Fruit fly (Drosophila melanogaster) whole organism, embryonic: ENCODE data around the gene hop.
A peak's percentile ranks its signal among the peaks of the same experiment; 100 is the strongest.

Experiments
- CG10147 ChIP-seq: fragments of 200-800 bp; sonication (Bioruptor generic); optimal IDR thresholded peaks from 2 replicates; lab custom pipeline; 2019; ENCODE audit warnings: missing biosample characterization, mild to moderate bottlenecking, missing genetic modification characterization, moderate library complexity
- CG10462 ChIP-seq: fragments of 200-800 bp; sonication (Bioruptor generic); optimal IDR thresholded peaks from 2 replicates; lab custom pipeline; 2016; ENCODE audit warnings: missing biosample characterization, missing genetic modification characterization
- CG11085 ChIP-seq: fragments of 200-800 bp; sonication (Bioruptor generic); IDR thresholded peaks from 2 replicates; pipeline ENCODE4 v1.3.6; 2022; ENCODE audit warnings: missing biosample characterization, missing genetic modification characterization
- CG12155 ChIP-seq: fragments of 200-800 bp; sonication (Bioruptor generic); optimal IDR thresholded peaks from 3 replicates; lab custom pipeline; 2016; ENCODE audit warnings: missing biosample characterization, missing genetic modification characterization
- CG13123 ChIP-seq: fragments of 200-800 bp; sonication (Bioruptor generic); optimal IDR thresholded peaks from 2 replicates; lab custom pipeline; 2016; ENCODE audit warnings: missing biosample characterization, missing genetic modification characterization
- CG13424 ChIP-seq: fragments of 200-800 bp; sonication (Bioruptor generic); optimal IDR thresholded peaks from 2 replicates; lab custom pipeline; 2019; ENCODE audit warnings: missing biosample characterization, mild to moderate bottlenecking, missing genetic modification characterization, moderate library complexity
- CG14710 ChIP-seq: fragments of 200-800 bp; sonication (Bioruptor generic); optimal IDR thresholded peaks from 3 replicates; lab custom pipeline; 2019; ENCODE audit warnings: missing biosample characterization, mild to moderate bottlenecking, missing genetic modification characterization, moderate library complexity
- CG1603 ChIP-seq: fragments of 200-800 bp; sonication (Bioruptor generic); optimal IDR thresholded peaks from 2 replicates; lab custom pipeline; 2019; ENCODE audit warnings: missing biosample characterization, mild to moderate bottlenecking, missing genetic modification characterization, moderate library complexity
- CG17385 ChIP-seq: fragments of 200-800 bp; sonication (Bioruptor generic); optimal IDR thresholded peaks from 3 replicates; lab custom pipeline; 2018; ENCODE audit warnings: missing biosample characterization, mild to moderate bottlenecking, missing genetic modification characterization
- CG17568 ChIP-seq: fragments of 200-800 bp; sonication (Bioruptor generic); optimal IDR thresholded peaks from 2 replicates; lab custom pipeline; 2018; ENCODE audit warnings: missing biosample characterization, mild to moderate bottlenecking, missing genetic modification characterization, moderate library complexity
- CG17612 ChIP-seq: fragments of 200-800 bp; sonication (Bioruptor generic); IDR thresholded peaks from 2 replicates; pipeline ENCODE4 v1.3.6; 2022; ENCODE audit warnings: missing biosample characterization, missing genetic modification characterization
- CG18619 ChIP-seq: fragments of 200-800 bp; sonication (Bioruptor generic); optimal IDR thresholded peaks from 3 replicates; lab custom pipeline; 2017; ENCODE audit warnings: missing biosample characterization, mild to moderate bottlenecking, missing genetic modification characterization
- CG31388 ChIP-seq: fragments of 200-800 bp; sonication (Bioruptor generic); optimal IDR thresholded peaks from 2 replicates; lab custom pipeline; 2016; ENCODE audit warnings: missing biosample characterization, missing genetic modification characterization
- CG32532 ChIP-seq: fragments of 200-800 bp; sonication (Bioruptor generic); IDR thresholded peaks from 2 replicates; pipeline ENCODE4 v1.3.6; 2022; ENCODE audit warnings: missing biosample characterization, missing genetic modification characterization
- CG33557 ChIP-seq: fragments of 200-800 bp; sonication (Bioruptor generic); optimal IDR thresholded peaks from 2 replicates; lab custom pipeline; 2019; ENCODE audit warnings: missing biosample characterization, mild to moderate bottlenecking, missing genetic modification characterization, moderate library complexity
- CG34376 ChIP-seq: fragments of 200-800 bp; sonication (Bioruptor generic); optimal IDR thresholded peaks from 2 replicates; lab custom pipeline; 2018; ENCODE audit warnings: missing biosample characterization, mild to moderate bottlenecking, missing genetic modification characterization
- CG34422 ChIP-seq: fragments of 200-800 bp; sonication (Bioruptor generic); IDR thresholded peaks from 3 replicates; pipeline ENCODE4 v1.3.6; 2022; ENCODE audit warnings: missing biosample characterization, missing genetic modification characterization
- CG3847 ChIP-seq: fragments of 200-800 bp; sonication (Bioruptor generic); IDR thresholded peaks from 2 replicates; pipeline ENCODE4 v1.3.6; 2022; ENCODE audit warnings: missing biosample characterization, missing genetic modification characterization
- CG7745 ChIP-seq: fragments of 200-800 bp; sonication (Bioruptor generic); optimal IDR thresholded peaks from 2 replicates; lab custom pipeline; 2018; ENCODE audit warnings: missing biosample characterization, mild to moderate bottlenecking, missing genetic modification characterization, moderate library complexity
- CG7839 ChIP-seq: fragments of 200-800 bp; sonication (Bioruptor generic); optimal IDR thresholded peaks from 3 replicates; lab custom pipeline; 2018; ENCODE audit warnings: missing biosample characterization, mild to moderate bottlenecking, missing genetic modification characterization, moderate library complexity
- Chrac-16 ChIP-seq: fragments of 200-800 bp; sonication (Bioruptor generic); optimal IDR thresholded peaks from 3 replicates; lab custom pipeline; 2016; ENCODE audit warnings: missing biosample characterization, missing genetic modification characterization
- D ChIP-seq, 2 experiments: fragments of 200-800 bp in 1 of 2; fragments of >200 bp in 1 of 2; sonication (Bioruptor generic) in 1 of 2; optimal IDR thresholded peaks; 2 replicates in 1 of 2; 3 replicates in 1 of 2; lab custom pipeline; 2017; ENCODE audit warnings: mild to moderate bottlenecking in 1 of 2, missing biosample characterization in 1 of 2, missing genetic modification characterization in 1 of 2, missing genetic modification reagents in 1 of 2
- Dbx ChIP-seq: fragments of 200-800 bp; sonication (Bioruptor generic); IDR thresholded peaks from 3 replicates; pipeline ENCODE4 v1.3.6; 2022; ENCODE audit warnings: missing biosample characterization, missing genetic modification characterization
- Deaf1 ChIP-seq: fragments of 200-800 bp; optimal IDR thresholded peaks from 3 replicates; lab custom pipeline; 2019; ENCODE audit warnings: missing biosample characterization, mild to moderate bottlenecking, missing genetic modification characterization, moderate library complexity
- Dip2 ChIP-seq: fragments of 200-800 bp; sonication (Bioruptor generic); IDR thresholded peaks from 2 replicates; pipeline ENCODE4 v1.3.6; 2022; ENCODE audit warnings: missing biosample characterization, missing genetic modification characterization
- Dip3 ChIP-seq: fragments of 200-800 bp; sonication (Bioruptor generic); optimal IDR thresholded peaks from 3 replicates; lab custom pipeline; 2016; ENCODE audit warnings: missing biosample characterization, missing genetic modification characterization
- E2f1 ChIP-seq: fragments of 200-800 bp; sonication (Bioruptor generic); IDR thresholded peaks from 2 replicates; pipeline ENCODE4 v1.3.6; 2022; ENCODE audit warnings: missing biosample characterization, missing genetic modification characterization
- E2f2 ChIP-seq: fragments of 200-800 bp; sonication (Bioruptor generic); IDR thresholded peaks from 2 replicates; pipeline ENCODE4 v1.3.6; 2022; ENCODE audit warnings: missing biosample characterization, missing genetic modification characterization
- ERR ChIP-seq: fragments of 200-800 bp; sonication (Bioruptor generic); optimal IDR thresholded peaks from 2 replicates; lab custom pipeline; 2016; ENCODE audit warnings: missing biosample characterization, missing genetic modification characterization
- Meics ChIP-seq: fragments of 200-800 bp; sonication (Bioruptor generic); optimal IDR thresholded peaks from 2 replicates; lab custom pipeline; 2017; ENCODE audit warnings: missing biosample characterization, mild to moderate bottlenecking, missing genetic modification characterization
- Myb ChIP-seq: fragments of 200-800 bp; sonication (Bioruptor generic); optimal IDR thresholded peaks from 2 replicates; lab custom pipeline; 2016; ENCODE audit warnings: missing biosample characterization, missing genetic modification characterization
- NfI ChIP-seq: fragments of 200-800 bp; sonication (Bioruptor generic); optimal IDR thresholded peaks from 3 replicates; lab custom pipeline; 2018; ENCODE audit warnings: missing biosample characterization, mild to moderate bottlenecking, missing genetic modification characterization, moderate library complexity
- Ptx1 ChIP-seq: fragments of 200-800 bp; sonication (Bioruptor generic); IDR thresholded peaks from 2 replicates; pipeline ENCODE4 v1.3.6; 2022; ENCODE audit warnings: missing biosample characterization, missing genetic modification characterization
- Rx ChIP-seq: fragments of 200-800 bp; sonication (Bioruptor generic); IDR thresholded peaks from 2 replicates; pipeline ENCODE4 v1.3.6; 2022; ENCODE audit warnings: missing biosample characterization, missing genetic modification characterization
- btn ChIP-seq: fragments of 200-800 bp; sonication (Bioruptor generic); optimal IDR thresholded peaks from 2 replicates; lab custom pipeline; 2016; ENCODE audit warnings: missing biosample characterization, missing genetic modification characterization
- disco-r ChIP-seq: fragments of 200-800 bp; sonication (Bioruptor generic); optimal IDR thresholded peaks from 2 replicates; lab custom pipeline; 2016; ENCODE audit warnings: missing biosample characterization, missing genetic modification characterization
- dysf ChIP-seq: fragments of 200-800 bp; sonication (Bioruptor generic); IDR thresholded peaks from 3 replicates; pipeline ENCODE4 v1.3.6; 2022; ENCODE audit warnings: missing biosample characterization, missing genetic modification characterization
- eve ChIP-seq, 2 experiments: fragments of >200 bp; optimal IDR thresholded peaks; 2 replicates each; lab custom pipeline; 2017; ENCODE audit warnings: missing biosample characterization in 2 of 2, missing genetic modification characterization in 2 of 2
- exex ChIP-seq: fragments of 200-800 bp; sonication (Bioruptor generic); optimal IDR thresholded peaks from 4 replicates; lab custom pipeline; 2018; ENCODE audit warnings: missing biosample characterization, mild to moderate bottlenecking, missing genetic modification characterization, moderate library complexity
- fru ChIP-seq: fragments of >200 bp; optimal IDR thresholded peaks from 2 replicates; lab custom pipeline; 2017
- ken ChIP-seq: fragments of 200-800 bp; sonication (Bioruptor generic); IDR thresholded peaks from 3 replicates; pipeline ENCODE4 v1.3.6; 2022; ENCODE audit warnings: missing biosample characterization, missing genetic modification characterization
- klu ChIP-seq: fragments of 200-800 bp; sonication (Bioruptor generic); IDR thresholded peaks from 2 replicates; pipeline ENCODE4 v1.3.6; 2022; ENCODE audit warnings: missing biosample characterization, missing genetic modification characterization
- lmd ChIP-seq: fragments of 200-800 bp; sonication (Bioruptor generic); IDR thresholded peaks from 2 replicates; pipeline ENCODE4 v1.3.6; 2022; ENCODE audit warnings: missing biosample characterization, missing genetic modification characterization
- luna ChIP-seq: fragments of 200-800 bp; sonication (Bioruptor generic); optimal IDR thresholded peaks from 2 replicates; lab custom pipeline; 2016; ENCODE audit warnings: missing biosample characterization, missing genetic modification characterization
- prd ChIP-seq, 3 experiments: fragments of >200 bp in 2 of 3; fragments of 200-800 bp in 1 of 3; sonication (Bioruptor generic) in 1 of 3; optimal IDR thresholded peaks in 2 of 3; IDR thresholded peaks in 1 of 3; 2 replicates in 2 of 3; 3 replicates in 1 of 3; pipeline versions ENCODE4 v1.3.6 to Lab custom; 2017 to 2022; ENCODE audit warnings: missing biosample characterization in 1 of 3, missing genetic modification characterization in 1 of 3
- sna ChIP-seq: fragments of 200-800 bp; sonication (Bioruptor generic); IDR thresholded peaks from 2 replicates; pipeline ENCODE4 v1.3.6; 2022; ENCODE audit warnings: missing biosample characterization, missing genetic modification characterization; ENCODE audit not compliant: partially characterized antibody
- so ChIP-seq: fragments of 200-800 bp; sonication (Bioruptor generic); IDR thresholded peaks from 3 replicates; pipeline ENCODE4 v1.3.6; 2022; ENCODE audit warnings: missing biosample characterization, missing genetic modification characterization
- sqz ChIP-seq: fragments of 200-800 bp; sonication (Bioruptor generic); optimal IDR thresholded peaks from 3 replicates; lab custom pipeline; 2018; ENCODE audit warnings: missing biosample characterization, mild to moderate bottlenecking, missing genetic modification characterization
- tll ChIP-seq, 2 experiments: fragments of 200-800 bp in 1 of 2; fragments of >200 bp in 1 of 2; sonication (Bioruptor generic) in 1 of 2; optimal IDR thresholded peaks; 2 replicates each; lab custom pipeline; 2017 to 2019; ENCODE audit warnings: missing biosample characterization in 2 of 2, missing genetic modification characterization in 2 of 2, mild to moderate bottlenecking in 1 of 2, moderate library complexity in 1 of 2
- tup ChIP-seq: fragments of 200-800 bp; sonication (Bioruptor generic); optimal IDR thresholded peaks from 2 replicates; lab custom pipeline; 2016; ENCODE audit warnings: missing biosample characterization, mild to moderate bottlenecking, missing genetic modification characterization, moderate library complexity

Gene hop

DNA sequence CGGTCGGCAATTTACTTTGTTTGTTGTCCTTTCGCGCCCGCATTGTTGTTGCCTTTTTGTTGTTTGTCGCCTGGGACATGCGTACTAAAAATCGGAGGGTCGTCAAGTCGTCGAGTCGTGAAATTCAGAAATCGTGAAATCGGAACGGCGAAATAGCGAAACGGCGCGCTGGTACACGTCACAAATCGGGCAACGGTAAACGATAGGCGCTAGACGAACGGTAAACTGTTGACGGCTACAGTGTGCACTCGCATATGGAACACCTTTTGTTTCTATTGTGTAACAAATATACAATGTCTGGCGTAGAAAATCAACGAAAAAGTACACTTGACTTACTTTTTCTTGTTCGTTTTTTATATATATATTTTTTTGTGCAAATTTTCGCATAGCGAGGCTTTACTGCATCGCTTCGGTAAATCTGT lies 16.1 kb upstream of the hop start (continued):
- TF ChIP-seq CG11085 (GFP tag; lab: Robert Waterston, UW) (peak; percentile 84), prd (optimal IDR thresholded peaks at IDR 0.05; lab: Kevin White, UChicago) (no peak), prd (GFP tag; IDR thresholded peaks at IDR 0.05; lab: Robert Waterston, UW) (peak; percentile 84), D (optimal IDR thresholded peaks at IDR 0.05; lab: Kevin White, UChicago) (no peak), D (GFP tag; optimal IDR thresholded peaks at IDR 0.05; lab: Kevin White, UChicago) (no peak), CG17568 (GFP tag; lab: Kevin White, UChicago) (peak; percentile 44), CG7839 (tag; lab: Kevin White, UChicago) (peak; percentile 83), btn (GFP tag; lab: Kevin White, UChicago) (no peak), CG17612 (GFP tag; lab: Robert Waterston, UW) (peak; percentile 58), CG33557 (GFP tag; lab: Kevin White, UChicago) (no peak), lmd (peak; percentile 80), Rx (GFP tag; lab: Robert Waterston, UW) (peak; percentile 52; the same call in 1 of the 2 replicates), luna (GFP tag; lab: Kevin White, UChicago) (no peak), ken (peak; percentile 74), Deaf1 (tag; lab: Kevin White, UChicago) (peak; percentile 68), tll (GFP tag; optimal IDR thresholded peaks at IDR 0.05; lab: Kevin White, UChicago) (peak in 1 of 2 experiments; percentile 66), so (GFP tag; lab: Robert Waterston, UW) (peak; percentile 73; the same call in 2 of the 3 replicates), E2f1 (peak; percentile 71), klu (GFP tag; lab: Robert Waterston, UW) (peak; percentile 74), CG18619 (peak; percentile 63), dysf (GFP tag; lab: Robert Waterston, UW) (peak; percentile 86), CG10462 (GFP tag; lab: Kevin White, UChicago) (no peak), eve (GFP tag; optimal IDR thresholded peaks at IDR 0.05; lab: Kevin White, UChicago) (no peak), CG12155 (GFP tag; lab: Kevin White, UChicago) (peak; percentile 54), CG10147 (GFP tag; lab: Kevin White, UChicago) (peak; percentile 68), fru (lab: Kevin White, UChicago) (no peak), CG1603 (tag; lab: Kevin White, UChicago) (no peak), Myb (GFP tag; lab: Kevin White, UChicago) (peak; percentile 36), Chrac-16 (GFP tag; lab: Kevin White, UChicago) (peak; percentile 50), sna (GFP tag; lab: Robert Waterston, UW) (no peak), sqz (GFP tag; lab: Kevin White, UChicago) (peak; percentile 21), CG3847 (peak; percentile 72), CG32532 (GFP tag; lab: Robert Waterston, UW) (peak; percentile 90), disco-r (GFP tag; lab: Kevin White, UChicago) (no peak), CG34376 (GFP tag; lab: Kevin White, UChicago) (peak; percentile 49), NfI (GFP tag; lab: Kevin White, UChicago) (peak; percentile 69), CG31388 (GFP tag; lab: Kevin White, UChicago) (no peak), Meics (GFP tag; lab: Kevin White, UChicago) (peak; percentile 86), CG13424 (tag; lab: Kevin White, UChicago) (peak; percentile 69), Dip2 (GFP tag; lab: Robert Waterston, UW) (no peak), CG34422 (GFP tag; lab: Robert Waterston, UW) (0 out of 3 replicates have a peak, but pooled peaks have one; percentile 36), Dbx (GFP tag; lab: Robert Waterston, UW) (peak; percentile 91), ERR (peak; percentile 2), CG17385 (GFP tag; lab: Kevin White, UChicago) (peak; percentile 65), E2f2 (GFP tag; lab: Robert Waterston, UW) (peak; percentile 47; the same call in 1 of the 2 replicates), tup (peak; percentile 43), Ptx1 (GFP tag; lab: Robert Waterston, UW) (peak; percentile 83), exex (tag; lab: Kevin White, UChicago) (peak; percentile 21), CG7745 (tag; lab: Kevin White, UChicago) (no peak), CG13123 (GFP tag; lab: Kevin White, UChicago) (no peak), CG14710 (tag; lab: Kevin White, UChicago) (no peak), Dip3 (GFP tag; lab: Kevin White, UChicago) (peak; percentile 71)
